Worm (Caenorhabditis elegans) whole organism, L2 larva: ENCODE measurements around the gene trpp-4.
"Not testable (repeated sequence)": the region's sequence is repeated elsewhere in the genome, so short reads cannot be mapped to it uniquely, and the experiment has no call there.

ENCODE experiments used
- C34F6.9 ChIP-seq: fragments of 150-350 bp; optimal IDR thresholded peaks from 2 replicates; lab custom pipeline; 2014; ENCODE audit warnings: missing biosample characterization, missing genetic modification characterization
- R02D3.7 ChIP-seq: fragments of 150-350 bp; optimal IDR thresholded peaks from 2 replicates; lab custom pipeline; 2014; ENCODE audit warnings: missing biosample characterization, missing genetic modification characterization
- Y55F3AM.14 ChIP-seq: fragments of 200-800 bp; sonication (Bioruptor generic); optimal IDR thresholded peaks from 2 replicates; lab custom pipeline; 2018; ENCODE audit warnings: mild to moderate bottlenecking, missing genetic modification characterization, missing compliant biosample characterization
- alr-1 ChIP-seq: fragments of 150-350 bp; optimal IDR thresholded peaks from 2 replicates; lab custom pipeline; 2014; ENCODE audit warnings: missing biosample characterization, missing genetic modification characterization
- aly-2 ChIP-seq: fragments of 150-350 bp; optimal IDR thresholded peaks from 2 replicates; lab custom pipeline; 2014; ENCODE audit warnings: missing biosample characterization, missing genetic modification characterization
- blmp-1 ChIP-seq: sonication (generic microtip); optimal IDR thresholded peaks from 2 replicates; lab custom pipeline; 2017; ENCODE audit warnings: missing genetic modification characterization, mild to moderate bottlenecking, missing compliant biosample characterization, antibody characterized with exemption, moderate library complexity; ENCODE audit not compliant: insufficient read depth
- ceh-82 ChIP-seq: fragments of 150-350 bp; optimal IDR thresholded peaks from 2 replicates; lab custom pipeline; 2014; ENCODE audit warnings: missing biosample characterization, missing genetic modification characterization
- crh-2 ChIP-seq: sonication (generic microtip); optimal IDR thresholded peaks from 2 replicates; lab custom pipeline; 2017; ENCODE audit warnings: missing biosample characterization, missing genetic modification characterization
- dmd-4 ChIP-seq: sonication (generic microtip); optimal IDR thresholded peaks from 2 replicates; lab custom pipeline; 2017; ENCODE audit warnings: missing biosample characterization, missing genetic modification characterization
- fos-1 ChIP-seq: fragments of 150-350 bp; optimal IDR thresholded peaks from 2 replicates; lab custom pipeline; 2014; ENCODE audit warnings: missing biosample characterization, missing genetic modification characterization
- gmeb-1 ChIP-seq: fragments of 150-350 bp; optimal IDR thresholded peaks from 2 replicates; lab custom pipeline; 2014; ENCODE audit warnings: missing biosample characterization, missing genetic modification characterization
- lin-11 ChIP-seq: fragments of 150-350 bp; sonication (generic microtip); optimal IDR thresholded peaks from 2 replicates; lab custom pipeline; 2014; ENCODE audit warnings: missing biosample characterization, missing genetic modification characterization, inconsistent platforms, mixed read lengths
- lin-13 ChIP-seq: fragments of 150-350 bp; optimal IDR thresholded peaks from 2 replicates; lab custom pipeline; 2014; ENCODE audit warnings: missing biosample characterization, missing genetic modification reagents, missing genetic modification characterization
- lin-39 ChIP-seq: fragments of 150-350 bp; optimal IDR thresholded peaks from 2 replicates; lab custom pipeline; 2014; ENCODE audit warnings: missing biosample characterization, missing genetic modification reagents, missing genetic modification characterization
- mab-5 ChIP-seq: fragments of 150-350 bp; optimal IDR thresholded peaks from 2 replicates; lab custom pipeline; 2014; ENCODE audit warnings: missing biosample characterization, missing genetic modification characterization
- mbf-1 ChIP-seq: sonication (generic microtip); optimal IDR thresholded peaks from 2 replicates; lab custom pipeline; 2017; ENCODE audit warnings: missing biosample characterization, missing genetic modification characterization
- nhr-10 ChIP-seq: sonication (generic microtip); optimal IDR thresholded peaks from 2 replicates; lab custom pipeline; 2017; ENCODE audit warnings: missing biosample characterization, missing genetic modification characterization
- nhr-11 ChIP-seq: fragments of 150-350 bp; optimal IDR thresholded peaks from 2 replicates; lab custom pipeline; 2014; ENCODE audit warnings: missing biosample characterization, missing genetic modification characterization
- nhr-12 ChIP-seq: fragments of 150-350 bp; optimal IDR thresholded peaks from 2 replicates; lab custom pipeline; 2014; ENCODE audit warnings: missing biosample characterization, missing genetic modification characterization
- nhr-21 ChIP-seq: fragments of 150-350 bp; optimal IDR thresholded peaks from 2 replicates; lab custom pipeline; 2014; ENCODE audit warnings: missing biosample characterization, missing genetic modification characterization
- nhr-25 ChIP-seq: fragments of 150-350 bp; sonication (generic microtip); optimal IDR thresholded peaks from 3 replicates; lab custom pipeline; 2014; ENCODE audit warnings: missing biosample characterization, missing genetic modification characterization
- nhr-6 ChIP-seq: fragments of 150-350 bp; optimal IDR thresholded peaks from 2 replicates; lab custom pipeline; 2014; ENCODE audit warnings: missing biosample characterization, missing genetic modification characterization
- nhr-77 ChIP-seq: fragments of 150-350 bp; optimal IDR thresholded peaks from 2 replicates; lab custom pipeline; 2014; ENCODE audit warnings: missing biosample characterization, missing genetic modification characterization
- peb-1 ChIP-seq: fragments of 150-350 bp; optimal IDR thresholded peaks from 2 replicates; lab custom pipeline; 2014; ENCODE audit warnings: missing biosample characterization, missing genetic modification characterization
- sem-4 ChIP-seq: fragments of 150-350 bp; optimal IDR thresholded peaks from 2 replicates; lab custom pipeline; 2014; ENCODE audit warnings: missing biosample characterization, missing genetic modification reagents, missing genetic modification characterization
- skn-1 ChIP-seq: sonication (generic microtip); optimal IDR thresholded peaks from 2 replicates; lab custom pipeline; 2017; ENCODE audit warnings: missing biosample characterization, missing genetic modification characterization
- sma-9 ChIP-seq, 2 experiments: fragments of 150-350 bp in 1 of 2; sonication (generic microtip) in 1 of 2; optimal IDR thresholded peaks; 2 replicates each; lab custom pipeline; 2014 to 2016; ENCODE audit warnings: missing genetic modification characterization in 2 of 2, mild to moderate bottlenecking in 1 of 2, missing biosample characterization in 1 of 2, missing compliant biosample characterization in 1 of 2, missing genetic modification reagents in 1 of 2, moderate library complexity in 1 of 2
- snpc-4 ChIP-seq: fragments of 150-350 bp; optimal IDR thresholded peaks from 2 replicates; lab custom pipeline; 2014; ENCODE audit warnings: missing biosample characterization, missing genetic modification characterization
- ztf-11 ChIP-seq: sonication (generic microtip); optimal IDR thresholded peaks from 2 replicates; lab custom pipeline; 2017; ENCODE audit warnings: missing biosample characterization, missing genetic modification characterization

trpp-4 gene

DNA sequence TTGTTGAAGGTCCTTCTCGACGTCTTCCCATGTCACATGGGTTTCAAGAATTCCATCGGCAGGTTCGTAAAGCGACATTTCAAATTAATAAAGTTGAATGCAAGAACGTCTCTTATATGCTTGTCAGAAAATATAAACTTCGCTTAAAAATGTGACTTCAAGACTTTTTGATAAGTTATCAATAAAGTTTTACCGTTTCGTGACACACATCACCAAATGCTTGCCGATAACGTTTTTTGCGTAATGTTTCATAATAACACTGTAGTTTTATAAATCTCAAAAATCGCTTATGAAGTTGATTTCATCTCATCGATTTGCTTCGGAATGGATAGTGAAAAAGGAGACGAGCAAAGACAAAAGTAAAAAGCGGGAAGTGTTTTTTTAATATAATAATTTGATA is 26.7 kb upstream of the trpp-4 start, which contains the start of gene E02C12.8 (continued):
- peak; percentile 93 for TF ChIP-seq fos-1 (tag; lab: Kevin White, UChicago)
- TF ChIP-seq, all 48 proteins: peak for 4

DNA sequence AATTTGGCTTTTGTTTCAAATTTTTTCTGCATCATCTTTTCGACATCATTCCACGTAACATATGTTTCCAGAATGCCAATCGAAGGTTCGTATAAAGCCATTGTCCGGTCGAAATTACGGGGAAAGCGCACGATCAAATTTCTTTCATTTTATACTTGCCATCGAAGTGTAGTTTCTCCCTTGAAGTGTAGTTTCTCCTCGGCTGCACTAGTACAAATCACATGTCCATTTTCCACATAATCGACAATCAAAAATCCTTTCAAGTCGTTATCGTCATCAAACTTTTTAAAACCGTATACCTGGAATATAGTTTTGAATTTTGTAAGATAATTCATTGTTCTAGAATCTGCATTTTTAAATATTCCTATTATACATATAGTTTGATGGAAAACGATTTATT is 24.7 kb upstream of the trpp-4 start, which contains the start of gene E02C12.9:
E02C12.9 (minus strand) TSS at position 101 of the 400 bp plus-strand sequence.
- TF ChIP-seq nhr-6 (tag; lab: Kevin White, UChicago) (no peak), sma-9 (GFP tag; optimal IDR thresholded peaks at IDR 0.05; lab: Kevin White, UChicago) (no peak), sma-9 (tag; optimal IDR thresholded peaks at IDR 0.05; lab: Kevin White, UChicago) (no peak), nhr-11 (tag; lab: Kevin White, UChicago) (no peak)

DNA sequence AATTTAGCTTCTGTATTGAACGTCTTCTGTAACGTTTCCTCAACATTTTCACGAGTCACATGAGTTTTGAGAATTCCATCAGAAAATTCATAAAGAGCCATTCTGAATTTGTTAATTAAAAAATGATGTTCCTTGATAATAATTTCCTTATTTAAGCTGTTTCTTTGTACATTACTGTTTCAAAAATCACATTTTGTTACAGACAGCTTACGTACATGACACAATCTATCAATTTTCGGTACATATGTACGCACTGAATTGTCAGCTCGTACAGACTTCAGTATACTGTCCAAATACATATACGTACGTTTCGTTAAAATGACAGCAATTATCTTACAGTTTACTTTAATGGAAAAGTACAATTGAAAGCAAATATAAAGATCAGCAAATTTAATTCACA is 23.7 kb upstream of the trpp-4 start, which contains the start of gene E02C12.19:
E02C12.19 (minus strand) TSS at position 101 of the 400 bp plus-strand sequence.
- no peak for TF ChIP-seq nhr-12 (tag; lab: Kevin White, UChicago)
- TF ChIP-seq aly-2 (tag; lab: Kevin White, UChicago), result no peak
- no peak for TF ChIP-seq alr-1
- TF ChIP-seq ceh-82, result no peak
- TF ChIP-seq Y55F3AM.14, result no peak
- no peak for TF ChIP-seq dmd-4 (tag; lab: Kevin White, UChicago)
- TF ChIP-seq nhr-21 (tag; lab: Kevin White, UChicago), result no peak
- TF ChIP-seq mbf-1 (tag; lab: Kevin White, UChicago), result no peak

DNA sequence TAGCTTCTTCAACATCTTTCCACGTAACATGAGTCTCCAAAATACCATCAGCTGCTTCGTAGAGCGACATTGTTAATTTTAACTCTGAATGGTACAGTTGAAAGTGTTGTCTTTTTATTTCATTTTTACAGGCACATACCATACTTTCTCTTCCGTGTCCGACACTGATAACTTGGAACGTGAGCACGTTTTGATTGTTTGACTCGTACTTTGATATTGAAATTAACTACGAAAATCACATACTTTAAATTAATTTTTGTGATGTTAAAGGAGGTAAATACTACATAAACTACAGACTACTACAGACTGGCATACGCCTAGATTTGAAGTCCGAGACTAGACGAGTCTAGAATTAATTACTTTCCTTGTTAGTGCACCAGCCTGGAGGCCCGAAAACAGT is 21.8 kb upstream of the trpp-4 start, which contains the start of gene E02C12.10:
E02C12.10 (minus strand) TSS at position 75 of the 400 bp plus-strand sequence.
- TF ChIP-seq mab-5 (tag; lab: Kevin White, UChicago), result no peak

DNA sequence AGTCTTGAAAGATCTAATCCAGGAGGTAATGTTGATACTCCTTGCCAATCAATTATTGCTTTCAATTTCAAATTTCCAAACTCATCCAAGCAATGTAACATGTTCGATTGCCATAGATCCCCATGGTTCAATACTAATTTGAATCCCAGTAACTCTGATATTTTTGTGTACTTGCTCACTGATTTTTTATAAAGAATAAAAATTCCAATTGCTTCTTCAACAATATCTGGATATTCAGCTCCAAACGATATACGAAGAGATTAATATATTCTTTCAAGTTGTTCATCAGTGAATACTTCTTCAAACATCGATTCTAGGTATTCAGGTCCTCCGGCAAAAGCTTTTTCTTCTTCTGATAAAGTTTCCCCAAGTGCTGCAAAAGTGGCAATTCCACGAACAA is 20.3 kb upstream of the trpp-4 start, which contains the start of gene E02C12.11:
E02C12.11 (minus strand) TSS at position 101 of the 400 bp plus-strand sequence.
- TF ChIP-seq mab-5, nhr-11, blmp-1 (tag; lab: Kevin White, UChicago): not testable (repeated sequence)

DNA sequence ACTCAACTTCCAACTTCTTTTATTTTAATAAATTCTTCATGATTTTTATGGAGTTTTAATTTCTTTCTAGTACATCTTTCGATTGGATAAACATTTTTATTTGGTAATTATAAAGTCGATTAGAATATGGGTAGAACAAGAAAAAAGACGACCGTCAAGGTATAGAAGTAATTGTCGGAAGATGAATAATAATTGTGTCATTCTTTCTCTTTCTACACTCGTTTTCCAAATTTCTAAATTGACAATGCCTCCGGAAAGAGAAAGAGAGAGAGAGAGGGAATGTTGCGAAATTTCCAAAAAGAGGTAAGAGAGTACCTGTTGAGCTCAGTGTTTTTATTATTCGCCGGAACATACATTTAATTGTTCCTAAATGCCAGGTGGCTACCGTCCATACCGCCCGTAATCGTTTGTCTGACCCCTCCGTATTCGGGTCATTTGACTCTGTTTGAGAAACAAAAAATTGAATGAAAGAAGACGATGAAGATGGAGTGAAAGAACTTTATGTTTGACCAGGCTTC is 18.2 kb upstream of the trpp-4 start, which contains the start of gene E02C12.12:
E02C12.12 (minus strand) TSS at position 468 of the 518 bp plus-strand sequence.
- TF ChIP-seq lin-39 (tag; lab: Kevin White, UChicago), result no peak
- no peak for TF ChIP-seq skn-1
- TF ChIP-seq crh-2 (tag; lab: Kevin White, UChicago), result no peak
- no peak for TF ChIP-seq peb-1 (tag; lab: Kevin White, UChicago)
- no peak for TF ChIP-seq nhr-25
- TF ChIP-seq sem-4 (tag; lab: Kevin White, UChicago), result no peak
- no peak for TF ChIP-seq gmeb-1 (tag; lab: Kevin White, UChicago)
- no peak for TF ChIP-seq nhr-6 (tag; lab: Kevin White, UChicago)
- TF ChIP-seq ceh-82, result no peak
- no peak for TF ChIP-seq snpc-4 (tag; lab: Kevin White, UChicago)
- no peak for TF ChIP-seq blmp-1 (tag; lab: Kevin White, UChicago)
- no peak for TF ChIP-seq lin-11 (tag; lab: Kevin White, UChicago)
- no peak for TF ChIP-seq nhr-10 (tag; lab: Kevin White, UChicago)
- no peak for TF ChIP-seq R02D3.7
- no peak for TF ChIP-seq C34F6.9 (tag; lab: Kevin White, UChicago)
- TF ChIP-seq nhr-77 (tag; lab: Kevin White, UChicago), result no peak
- TF ChIP-seq lin-13 (GFP tag; lab: Kevin White, UChicago), result no peak
- no peak for TF ChIP-seq ztf-11 (tag; lab: Kevin White, UChicago)
